Worm (Caenorhabditis elegans): ENCODE results near the gene nhr-208.

- TF ChIP-seq ceh-39 (tag; optimal IDR thresholded peaks at IDR 0.05) (no peak), sem-2 (GFP tag; optimal IDR thresholded peaks at IDR 0.05) (no peak), elt-3 (tag; optimal IDR thresholded peaks at IDR 0.05) (no peak), cnd-1 (tag; optimal IDR thresholded peaks at IDR 0.05) (no peak), nhr-12 (tag; optimal IDR thresholded peaks at IDR 0.05) (no peak)
These were observed 40.5 kb upstream of the nhr-208 start, which contains the start of gene F10C2.7 for ce11 chrV:12053598-12053997.

Measured in whole organism, mixed stage, embryonic.